Worm (Caenorhabditis elegans) whole organism, L2 larva: ENCODE results near the gene Y51A2B.16.

Experiments
- F13H6.1 ChIP-seq: sonication (generic microtip); optimal IDR thresholded peaks from 2 replicates; lab custom pipeline; 2016; ENCODE audit warnings: missing genetic modification characterization, missing compliant biosample characterization
- ama-1 ChIP-seq: fragments of 150-350 bp; optimal IDR thresholded peaks from 2 replicates; lab custom pipeline; 2018; ENCODE audit warnings: inconsistent platforms
- ceh-16 ChIP-seq: fragments of 150-350 bp; optimal IDR thresholded peaks from 2 replicates; lab custom pipeline; 2014; ENCODE audit warnings: missing biosample characterization, missing genetic modification characterization
- elt-3 ChIP-seq: sonication (generic microtip); optimal IDR thresholded peaks from 2 replicates; lab custom pipeline; 2017; ENCODE audit warnings: missing biosample characterization, missing genetic modification characterization
- mbf-1 ChIP-seq: sonication (generic microtip); optimal IDR thresholded peaks from 2 replicates; lab custom pipeline; 2017; ENCODE audit warnings: missing biosample characterization, missing genetic modification characterization
- mdl-1 ChIP-seq, 2 experiments: fragments of 150-350 bp in 1 of 2; sonication (generic microtip) in 1 of 2; optimal IDR thresholded peaks; 2 replicates each; lab custom pipeline; 2017; ENCODE audit warnings: missing biosample characterization in 2 of 2, missing genetic modification characterization in 2 of 2
- nhr-11 ChIP-seq: fragments of 150-350 bp; optimal IDR thresholded peaks from 2 replicates; lab custom pipeline; 2014; ENCODE audit warnings: missing biosample characterization, missing genetic modification characterization
- skn-1 ChIP-seq: sonication (generic microtip); optimal IDR thresholded peaks from 2 replicates; lab custom pipeline; 2017; ENCODE audit warnings: missing biosample characterization, missing genetic modification characterization
- unc-62 ChIP-seq: fragments of 150-350 bp; optimal IDR thresholded peaks from 2 replicates; lab custom pipeline; 2014; ENCODE audit warnings: missing biosample characterization, missing genetic modification reagents, missing genetic modification characterization

ce11 chrV:18438081-18438480, 40.4 kb upstream of the Y51A2B.16 start, which contains the start of gene ZK262.8:
- no peak for TF ChIP-seq skn-1
- no peak for TF ChIP-seq nhr-11 (tag; lab: Kevin White, UChicago)
- TF ChIP-seq F13H6.1 = no peak
- no peak for TF ChIP-seq mbf-1 (tag; lab: Kevin White, UChicago)
- TF ChIP-seq mdl-1 (tag; optimal IDR thresholded peaks at IDR 0.05; lab: Kevin White, UChicago) = no peak
- TF ChIP-seq ama-1 = no peak
- no peak for TF ChIP-seq elt-3
- no peak for TF ChIP-seq ceh-16 (tag; lab: Kevin White, UChicago)
- no peak for TF ChIP-seq unc-62
